Fruit fly (Drosophila melanogaster): ENCODE measurements around the gene CG8960.

dm6 chr3L:2149664-2150063 lies 47.1 kb upstream of the CG8960 start:
- TF ChIP-seq kay (GFP tag; ENCODE audit: borderline replicate concordance), result no peak
- TF ChIP-seq CG33017 (tag; optimal IDR thresholded peaks at IDR 0.05), result no peak
- TF ChIP-seq Hr96 (GFP tag; optimal IDR thresholded peaks at IDR 0.05), result no peak
- TF ChIP-seq CG12768 (GFP tag; optimal IDR thresholded peaks at IDR 0.05), result no peak
- no peak for TF ChIP-seq cnc (optimal IDR thresholded peaks at IDR 0.05)
- TF ChIP-seq bab1 (GFP tag; optimal IDR thresholded peaks at IDR 0.05), result no peak
- TF ChIP-seq Mnt (GFP tag; optimal IDR thresholded peaks at IDR 0.05), result no peak
- no peak for TF ChIP-seq CG14711 (tag; optimal IDR thresholded peaks at IDR 0.05)
- no peak for TF ChIP-seq pad (GFP tag; optimal IDR thresholded peaks at IDR 0.05)
- TF ChIP-seq toe (GFP tag; optimal IDR thresholded peaks at IDR 0.05), result no peak
- no peak for TF ChIP-seq CG11617 (GFP tag; optimal IDR thresholded peaks at IDR 0.05)
